Fruit fly (Drosophila melanogaster) whole organism, embryonic: ENCODE data around the gene drongo.
A peak's percentile ranks its signal among the peaks of the same experiment; 100 is the strongest.

Experiments used
- Abd-B ChIP-seq: fragments of 200-800 bp; sonication (Bioruptor generic); optimal IDR thresholded peaks from 2 replicates; lab custom pipeline; 2018; ENCODE audit warnings: missing biosample characterization, mild to moderate bottlenecking, missing genetic modification characterization, moderate library complexity
- Atf6 ChIP-seq: fragments of 200-800 bp; sonication (Bioruptor generic); IDR thresholded peaks from 2 replicates; pipeline ENCODE4 v1.3.6; 2022; ENCODE audit warnings: missing biosample characterization, missing genetic modification characterization
- Bdp1 ChIP-seq: fragments of 200-800 bp; sonication (Bioruptor generic); optimal IDR thresholded peaks from 3 replicates; lab custom pipeline; 2016; ENCODE audit warnings: missing biosample characterization, missing genetic modification characterization
- CG10267 ChIP-seq: fragments of 200-800 bp; sonication (Bioruptor generic); optimal IDR thresholded peaks from 2 replicates; lab custom pipeline; 2018; ENCODE audit warnings: missing biosample characterization, mild to moderate bottlenecking, missing genetic modification characterization, moderate library complexity
- CG12236 ChIP-seq: fragments of 200-800 bp; sonication (Bioruptor generic); optimal IDR thresholded peaks from 2 replicates; lab custom pipeline; 2016; ENCODE audit warnings: missing biosample characterization, missing genetic modification characterization
- CG1233 ChIP-seq: fragments of 200-800 bp; sonication (Bioruptor generic); optimal IDR thresholded peaks from 4 replicates; lab custom pipeline; 2018; ENCODE audit warnings: missing biosample characterization, mild to moderate bottlenecking, missing genetic modification characterization
- CG12391 ChIP-seq: fragments of 200-800 bp; sonication (Bioruptor generic); optimal IDR thresholded peaks from 3 replicates; lab custom pipeline; 2018; ENCODE audit warnings: missing biosample characterization, mild to moderate bottlenecking, missing genetic modification characterization, moderate library complexity
- CG12942 ChIP-seq: fragments of 200-800 bp; sonication (Bioruptor generic); optimal IDR thresholded peaks from 3 replicates; lab custom pipeline; 2016; ENCODE audit warnings: missing biosample characterization, missing genetic modification characterization
- CG13123 ChIP-seq: fragments of 200-800 bp; sonication (Bioruptor generic); optimal IDR thresholded peaks from 2 replicates; lab custom pipeline; 2016; ENCODE audit warnings: missing biosample characterization, missing genetic modification characterization
- CG13287 ChIP-seq: fragments of 200-800 bp; sonication (Bioruptor generic); IDR thresholded peaks from 2 replicates; pipeline ENCODE4 v1.3.6; 2022; ENCODE audit warnings: missing biosample characterization, missing genetic modification characterization; ENCODE audit not compliant: partially characterized antibody
- CG15514 ChIP-seq: fragments of 200-800 bp; sonication (Bioruptor generic); optimal IDR thresholded peaks from 3 replicates; lab custom pipeline; 2017; ENCODE audit warnings: missing biosample characterization, missing genetic modification characterization, mild to moderate bottlenecking, moderate library complexity, missing genetic modification reagents
- CG16863 ChIP-seq: fragments of 200-800 bp; sonication (Bioruptor generic); optimal IDR thresholded peaks from 3 replicates; lab custom pipeline; 2016; ENCODE audit warnings: missing biosample characterization, missing genetic modification characterization
- CG17328 ChIP-seq: fragments of 200-800 bp; sonication (Bioruptor generic); IDR thresholded peaks from 2 replicates; pipeline ENCODE4 v1.3.6; 2022; ENCODE audit warnings: missing biosample characterization, missing genetic modification characterization
- CG18262 ChIP-seq: fragments of 200-800 bp; optimal IDR thresholded peaks from 3 replicates; lab custom pipeline; 2019; ENCODE audit warnings: missing biosample characterization, mild to moderate bottlenecking, missing genetic modification characterization, moderate library complexity
- CG2116 ChIP-seq: fragments of 200-800 bp; sonication (Bioruptor generic); optimal IDR thresholded peaks from 3 replicates; lab custom pipeline; 2018; ENCODE audit warnings: missing biosample characterization, mild to moderate bottlenecking, missing genetic modification characterization
- CG2120 ChIP-seq: fragments of 200-800 bp; sonication (Bioruptor generic); optimal IDR thresholded peaks from 3 replicates; lab custom pipeline; 2016; ENCODE audit warnings: missing biosample characterization, missing genetic modification characterization
- CG2712 ChIP-seq: fragments of 200-800 bp; optimal IDR thresholded peaks from 3 replicates; lab custom pipeline; 2019; ENCODE audit warnings: missing biosample characterization, mild to moderate bottlenecking, missing genetic modification characterization, moderate library complexity
- CG3838 ChIP-seq: fragments of 200-800 bp; sonication (Bioruptor generic); optimal IDR thresholded peaks from 3 replicates; lab custom pipeline; 2016; ENCODE audit warnings: missing biosample characterization, missing genetic modification characterization
- CG3847 ChIP-seq: fragments of 200-800 bp; sonication (Bioruptor generic); IDR thresholded peaks from 2 replicates; pipeline ENCODE4 v1.3.6; 2022; ENCODE audit warnings: missing biosample characterization, missing genetic modification characterization
- CG7839 ChIP-seq: fragments of 200-800 bp; sonication (Bioruptor generic); optimal IDR thresholded peaks from 3 replicates; lab custom pipeline; 2018; ENCODE audit warnings: missing biosample characterization, mild to moderate bottlenecking, missing genetic modification characterization, moderate library complexity
- CG8478 ChIP-seq: fragments of >200 bp; optimal IDR thresholded peaks from 2 replicates; lab custom pipeline; 2018
- CG8765 ChIP-seq: fragments of 200-800 bp; sonication (Bioruptor generic); IDR thresholded peaks from 2 replicates; pipeline ENCODE4 v1.3.6; 2022; ENCODE audit warnings: missing biosample characterization, missing genetic modification characterization
- D19B ChIP-seq: fragments of 200-800 bp; sonication (Bioruptor generic); optimal IDR thresholded peaks from 2 replicates; lab custom pipeline; 2017; ENCODE audit warnings: missing biosample characterization, mild to moderate bottlenecking, missing genetic modification characterization
- Doc2 ChIP-seq: fragments of 200-800 bp; sonication (Bioruptor generic); IDR thresholded peaks from 2 replicates; pipeline ENCODE4 v1.3.6; 2022; ENCODE audit warnings: missing biosample characterization, missing genetic modification characterization
- Ets65A ChIP-seq: fragments of 200-800 bp; sonication (Bioruptor generic); peaks from one replicate; lab custom pipeline; 2016; ENCODE audit warnings: missing biosample characterization, missing genetic modification characterization
- Gug ChIP-seq: fragments of 200-800 bp; sonication (Bioruptor generic); IDR thresholded peaks from 4 replicates; pipeline ENCODE4 v1.3.6; 2022; ENCODE audit warnings: missing biosample characterization, missing genetic modification characterization
- H15 ChIP-seq: fragments of 200-800 bp; sonication (Bioruptor generic); IDR thresholded peaks from 3 replicates; pipeline ENCODE4 v1.3.6; 2022; ENCODE audit warnings: missing biosample characterization, missing genetic modification characterization
- Mad ChIP-seq: fragments of 200-800 bp; sonication (Bioruptor generic); optimal IDR thresholded peaks from 2 replicates; lab custom pipeline; 2016; ENCODE audit warnings: missing biosample characterization, missing genetic modification characterization
- Meics ChIP-seq: fragments of 200-800 bp; sonication (Bioruptor generic); optimal IDR thresholded peaks from 2 replicates; lab custom pipeline; 2017; ENCODE audit warnings: missing biosample characterization, mild to moderate bottlenecking, missing genetic modification characterization
- NFAT ChIP-seq: fragments of 200-800 bp; sonication (Bioruptor generic); IDR thresholded peaks from 2 replicates; pipeline ENCODE4 v1.3.6; 2022; ENCODE audit warnings: missing biosample characterization, missing genetic modification characterization
- Oli ChIP-seq: fragments of 200-800 bp; sonication (Bioruptor generic); optimal IDR thresholded peaks from 2 replicates; lab custom pipeline; 2018; ENCODE audit warnings: missing biosample characterization, mild to moderate bottlenecking, missing genetic modification characterization, moderate library complexity
- Opbp ChIP-seq: fragments of 200-800 bp; sonication (Bioruptor generic); IDR thresholded peaks from 3 replicates; pipeline ENCODE4 v1.3.6; 2022; ENCODE audit warnings: missing biosample characterization, missing genetic modification characterization; ENCODE audit not compliant: partially characterized antibody
- Rx ChIP-seq: fragments of 200-800 bp; sonication (Bioruptor generic); IDR thresholded peaks from 2 replicates; pipeline ENCODE4 v1.3.6; 2022; ENCODE audit warnings: missing biosample characterization, missing genetic modification characterization
- Sox100B ChIP-seq: fragments of 200-800 bp; sonication (Bioruptor generic); optimal IDR thresholded peaks from 3 replicates; lab custom pipeline; 2018; ENCODE audit warnings: missing biosample characterization, mild to moderate bottlenecking, missing genetic modification characterization
- Spps ChIP-seq: fragments of 200-800 bp; sonication (Bioruptor generic); optimal IDR thresholded peaks from 2 replicates; lab custom pipeline; 2018; ENCODE audit warnings: missing biosample characterization, mild to moderate bottlenecking, missing genetic modification characterization
- bcd ChIP-seq: fragments of 200-800 bp; sonication (Bioruptor generic); optimal IDR thresholded peaks from 2 replicates; lab custom pipeline; 2017; ENCODE audit warnings: missing biosample characterization, mild to moderate bottlenecking, missing genetic modification characterization
- bsh ChIP-seq, 2 experiments: fragments of 200-800 bp; sonication (Bioruptor generic); optimal IDR thresholded peaks; 2 replicates each; lab custom pipeline; 2017 to 2018; ENCODE audit warnings: mild to moderate bottlenecking in 2 of 2, missing biosample characterization in 2 of 2, missing genetic modification characterization in 2 of 2, moderate library complexity in 1 of 2
- ci ChIP-seq: fragments of 200-800 bp; sonication (Bioruptor generic); IDR thresholded peaks from 3 replicates; pipeline ENCODE4 v1.3.6; 2022; ENCODE audit warnings: missing biosample characterization, missing genetic modification characterization
- lmd ChIP-seq: fragments of 200-800 bp; sonication (Bioruptor generic); IDR thresholded peaks from 2 replicates; pipeline ENCODE4 v1.3.6; 2022; ENCODE audit warnings: missing biosample characterization, missing genetic modification characterization
- lola ChIP-seq, 3 experiments: fragments of >200 bp in 2 of 3; fragments of 200-800 bp in 1 of 3; sonication (Bioruptor generic) in 1 of 3; optimal IDR thresholded peaks; 2 replicates each; lab custom pipeline; 2017 to 2019; ENCODE audit warnings: missing biosample characterization in 3 of 3, missing genetic modification characterization in 3 of 3, mild to moderate bottlenecking in 1 of 3, moderate library complexity in 1 of 3
- maf-S ChIP-seq: fragments of 200-800 bp; sonication (Bioruptor generic); optimal IDR thresholded peaks from 2 replicates; lab custom pipeline; 2016; ENCODE audit warnings: missing biosample characterization, missing genetic modification characterization
- sc ChIP-seq, 3 experiments: fragments of >200 bp in 2 of 3; fragments of 200-800 bp in 1 of 3; sonication (Bioruptor generic) in 1 of 3; optimal IDR thresholded peaks; 2 replicates in 2 of 3; 3 replicates in 1 of 3; lab custom pipeline; 2017; ENCODE audit warnings: mild to moderate bottlenecking in 1 of 3, missing biosample characterization in 1 of 3, missing genetic modification characterization in 1 of 3, missing genetic modification reagents in 1 of 3
- ssp ChIP-seq: fragments of 200-800 bp; sonication (Bioruptor generic); IDR thresholded peaks from 2 replicates; pipeline ENCODE4 v1.3.6; 2022; ENCODE audit warnings: missing biosample characterization, missing genetic modification characterization
- tna ChIP-seq: fragments of 200-800 bp; sonication (Bioruptor generic); IDR thresholded peaks from 2 replicates; pipeline ENCODE4 v1.3.6; 2022; ENCODE audit warnings: missing biosample characterization, missing genetic modification characterization; ENCODE audit not compliant: partially characterized antibody
- ttk ChIP-seq: fragments of 200-800 bp; sonication (Bioruptor generic); IDR thresholded peaks from 2 replicates; pipeline ENCODE4 v2.1.2; 2022; ENCODE audit warnings: missing biosample characterization, missing genetic modification characterization
- unpg ChIP-seq: fragments of 200-800 bp; sonication (Bioruptor generic); optimal IDR thresholded peaks from 3 replicates; lab custom pipeline; 2018; ENCODE audit warnings: missing biosample characterization, mild to moderate bottlenecking, missing genetic modification characterization, moderate library complexity
- usp ChIP-seq: fragments of >200 bp; optimal IDR thresholded peaks from 2 replicates; lab custom pipeline; 2017; ENCODE audit warnings: missing biosample characterization, missing genetic modification characterization
- vnd ChIP-seq: fragments of 200-800 bp; sonication (Bioruptor generic); IDR thresholded peaks from 3 replicates; pipeline ENCODE4 v1.3.6; 2022; ENCODE audit warnings: missing biosample characterization, missing genetic modification characterization; ENCODE audit not compliant: partially characterized antibody
- wdn ChIP-seq: fragments of 200-800 bp; sonication (Bioruptor generic); IDR thresholded peaks from 2 replicates; pipeline ENCODE4 v1.3.6; 2022; ENCODE audit warnings: missing biosample characterization, missing genetic modification characterization
- wek ChIP-seq: fragments of 200-800 bp; sonication (Bioruptor generic); optimal IDR thresholded peaks from 3 replicates; lab custom pipeline; 2018; ENCODE audit warnings: missing biosample characterization, mild to moderate bottlenecking, missing genetic modification characterization, moderate library complexity
- yki ChIP-seq: fragments of >200 bp; optimal IDR thresholded peaks from 3 replicates; lab custom pipeline; 2018

The drongo gene

dm6 chr2L:892461-892860 is 41.6 kb upstream of the drongo start (continued):
- no peak for TF ChIP-seq Mad (GFP tag; lab: Kevin White, UChicago)
- peak; percentile 15 for TF ChIP-seq CG10267
- TF ChIP-seq usp (GFP tag; lab: Kevin White, UChicago): no peak
- TF ChIP-seq H15 (GFP tag; lab: Robert Waterston, UW): no peak
- TF ChIP-seq bcd (GFP tag; lab: Kevin White, UChicago): peak; percentile 34
- TF ChIP-seq CG2120: peak; percentile 57
- TF ChIP-seq Bdp1 (GFP tag; lab: Kevin White, UChicago): no peak
- TF ChIP-seq Atf6 (GFP tag; lab: Robert Waterston, UW): peak; percentile 31; the same call in 1 of the 2 replicates
- no peak for TF ChIP-seq wek (GFP tag; lab: Kevin White, UChicago)
- peak; percentile 28; the same call in 1 of the 2 replicates for TF ChIP-seq wdn (GFP tag; lab: Robert Waterston, UW)
- TF ChIP-seq CG16863: no peak
- TF ChIP-seq ssp (GFP tag; lab: Robert Waterston, UW): no peak
- peak in 1 of 2 experiments; percentile 47 for TF ChIP-seq bsh (GFP tag; optimal IDR thresholded peaks at IDR 0.05; lab: Kevin White, UChicago)
- TF ChIP-seq lola (GFP tag; optimal IDR thresholded peaks at IDR 0.05; lab: Kevin White, UChicago): no peak
- TF ChIP-seq CG13123: no peak
- peak; percentile 29 for TF ChIP-seq CG12391 (tag; lab: Kevin White, UChicago)
- peak; percentile 30 for TF ChIP-seq CG18262 (tag; lab: Kevin White, UChicago)
- peak; percentile 96 for TF ChIP-seq Ets65A (GFP tag; lab: Kevin White, UChicago)
- TF ChIP-seq ttk (GFP tag; lab: Robert Waterston, UW): 0 out of 2 replicates have a peak, but pooled peaks have one; percentile 34
- TF ChIP-seq Abd-B: peak; percentile 37
- TF ChIP-seq CG15514 (GFP tag; lab: Kevin White, UChicago): peak; percentile 31
- peak; percentile 21 for TF ChIP-seq CG2712 (tag; lab: Kevin White, UChicago)
- peak; percentile 59 for TF ChIP-seq Meics
- no peak for TF ChIP-seq Spps (tag; lab: Kevin White, UChicago)
- peak; percentile 45; the same call in 2 of the 4 replicates for TF ChIP-seq Gug (GFP tag; lab: Robert Waterston, UW)
- no peak for TF ChIP-seq CG8765 (GFP tag; lab: Robert Waterston, UW)
- no peak for TF ChIP-seq Rx (GFP tag; lab: Robert Waterston, UW)
- TF ChIP-seq CG3838 (GFP tag; lab: Kevin White, UChicago): no peak
- TF ChIP-seq CG3847: 0 out of 2 replicates have a peak, but pooled peaks have one; percentile 34
- TF ChIP-seq CG2116 (GFP tag; lab: Kevin White, UChicago): no peak
- peak; percentile 8 for TF ChIP-seq maf-S (GFP tag; lab: Kevin White, UChicago)
- TF ChIP-seq Opbp (GFP tag; lab: Robert Waterston, UW): no peak
- TF ChIP-seq vnd (GFP tag; lab: Robert Waterston, UW): no peak
- no peak for TF ChIP-seq Sox100B (GFP tag; lab: Kevin White, UChicago)
- TF ChIP-seq yki (lab: Kevin White, UChicago): no peak
- TF ChIP-seq CG7839 (tag; lab: Kevin White, UChicago): peak; percentile 48
- no peak for TF ChIP-seq tna (GFP tag; lab: Robert Waterston, UW)
- 0 out of 2 replicates have a peak, but pooled peaks have one; percentile 14 for TF ChIP-seq CG17328 (GFP tag; lab: Robert Waterston, UW)
- 0 out of 2 replicates have a peak, but pooled peaks have one; percentile 16 for TF ChIP-seq CG13287
- peak; percentile 41 for TF ChIP-seq unpg
- TF ChIP-seq CG12942 (GFP tag; lab: Kevin White, UChicago): peak; percentile 10
- 0 out of 3 replicates have a peak, but pooled peaks have one; percentile 17 for TF ChIP-seq ci (GFP tag; lab: Robert Waterston, UW)
- TF ChIP-seq NFAT: 0 out of 2 replicates have a peak, but pooled peaks have one; percentile 9
- peak; percentile 30 for TF ChIP-seq lmd (GFP tag; lab: Robert Waterston, UW)
- no peak for TF ChIP-seq CG8478 (lab: Kevin White, UChicago)
- no peak for TF ChIP-seq sc (optimal IDR thresholded peaks at IDR 0.05; lab: Kevin White, UChicago)
- TF ChIP-seq sc (GFP tag; optimal IDR thresholded peaks at IDR 0.05; lab: Kevin White, UChicago): no peak
- TF ChIP-seq Oli: peak; percentile 8
- no peak for TF ChIP-seq Doc2
- peak; percentile 25 for TF ChIP-seq D19B (GFP tag; lab: Kevin White, UChicago)
- TF ChIP-seq CG12236: no peak
- TF ChIP-seq CG1233 (GFP tag; lab: Kevin White, UChicago): no peak
